Worm (Caenorhabditis elegans): ENCODE measurements around the gene srg-45.

Gene srg-45

ce11 chrV:12294091-12294490, 13.2 kb upstream of the srg-45 start:
- TF ChIP-seq atf-7 (tag; optimal IDR thresholded peaks at IDR 0.05) = no peak
- no peak for TF ChIP-seq somi-1 (GFP tag; optimal IDR thresholded peaks at IDR 0.05)
- TF ChIP-seq D2030.7 (GFP tag; IDR thresholded peaks at IDR 0.05) = no peak
- no peak for TF ChIP-seq mcd-1 (GFP tag; IDR thresholded peaks at IDR 0.05)
- TF ChIP-seq T07F8.4 (tag; optimal IDR thresholded peaks at IDR 0.05) = no peak
- no peak for TF ChIP-seq madf-10 (tag; optimal IDR thresholded peaks at IDR 0.05)
- TF ChIP-seq hlh-12 (tag; optimal IDR thresholded peaks at IDR 0.05) = no peak
- TF ChIP-seq cebp-2 (GFP tag; IDR thresholded peaks at IDR 0.05) = no peak
- TF ChIP-seq B0035.1 (tag; optimal IDR thresholded peaks at IDR 0.05) = no peak
- TF ChIP-seq cebp-1 (GFP tag; IDR thresholded peaks at IDR 0.05) = no peak
- no peak for TF ChIP-seq cebp-1 (tag; optimal IDR thresholded peaks at IDR 0.05)
- no peak for TF ChIP-seq aptf-2 (GFP tag; conservative IDR thresholded peaks at IDR 0.05)
- no peak for TF ChIP-seq ztf-18 (tag; optimal IDR thresholded peaks at IDR 0.05)

- TF ChIP-seq madf-8 (GFP tag; conservative IDR thresholded peaks at IDR 0.05) (no peak), Y53G8AR.9 (GFP tag; conservative IDR thresholded peaks at IDR 0.05) (no peak), lag-1 (GFP tag; IDR thresholded peaks at IDR 0.05) (no peak), hrde-1 (tag; optimal IDR thresholded peaks at IDR 0.05; ENCODE audit: borderline replicate concordance) (no peak), B0336.3 (GFP tag; IDR thresholded peaks at IDR 0.05) (no peak), aptf-3 (GFP tag; IDR thresholded peaks at IDR 0.05) (no peak), Y53F4B.3 (GFP tag; IDR thresholded peaks at IDR 0.05) (no peak), madf-3 (GFP tag; IDR thresholded peaks at IDR 0.05) (no peak), nhr-179 (tag; optimal IDR thresholded peaks at IDR 0.05) (no peak), die-1 (tag; optimal IDR thresholded peaks at IDR 0.05) (no peak), tlf-1 (GFP tag; optimal IDR thresholded peaks at IDR 0.05) (no peak), F33H1.4 (GFP tag; IDR thresholded peaks at IDR 0.05) (no peak), rpc-1 (optimal IDR thresholded peaks at IDR 0.05) (no peak), rpc-1 (tag; optimal IDR thresholded peaks at IDR 0.05) (no peak), K12H6.12 (tag; optimal IDR thresholded peaks at IDR 0.05) (no peak), ztf-22 (GFP tag; optimal IDR thresholded peaks at IDR 0.05) (no peak), ccch-3 (GFP tag; optimal IDR thresholded peaks at IDR 0.05) (no peak), nfyb-1 (GFP tag; IDR thresholded peaks at IDR 0.05) (no peak), ztf-3 (GFP tag; optimal IDR thresholded peaks at IDR 0.05) (no peak)
These were observed 12.3 kb upstream of the srg-45 start for ce11 chrV:12295015-12295414.

DNA sequence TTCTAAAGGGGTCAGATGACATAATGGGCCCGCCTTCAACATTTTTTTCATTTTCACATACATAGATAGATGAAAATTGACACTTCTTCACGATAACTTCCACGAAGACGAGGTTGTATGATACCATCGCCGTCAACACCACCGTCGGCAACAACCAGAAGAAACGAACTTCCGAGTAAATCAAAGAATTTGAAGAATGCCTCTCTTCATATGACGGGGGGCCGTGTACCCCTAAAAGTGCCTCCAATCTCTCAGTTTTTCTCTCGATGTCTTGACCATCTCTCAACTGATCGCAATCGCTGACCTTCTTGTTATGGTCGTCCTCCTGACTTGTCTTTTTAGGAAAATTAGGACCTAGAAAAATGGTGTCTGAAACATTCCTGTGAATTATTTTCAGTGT, 11.8 kb upstream of the srg-45 start:
- TF ChIP-seq F22D6.2 (tag; optimal IDR thresholded peaks at IDR 0.05) (no peak), Y56A3A.18 (GFP tag; IDR thresholded peaks at IDR 0.05) (no peak), aptf-2 (GFP tag; conservative IDR thresholded peaks at IDR 0.05) (no peak), ccch-3 (GFP tag; optimal IDR thresholded peaks at IDR 0.05) (no peak), attf-3 (GFP tag; conservative IDR thresholded peaks at IDR 0.05) (no peak), snpc-1.1 (tag; optimal IDR thresholded peaks at IDR 0.05; ENCODE audit: insufficient read depth) (no peak), madf-8 (GFP tag; conservative IDR thresholded peaks at IDR 0.05) (no peak), hsf-1 (GFP tag; IDR thresholded peaks at IDR 0.05) (no peak), K12H6.12 (tag; optimal IDR thresholded peaks at IDR 0.05) (no peak), K11D2.4 (GFP tag; IDR thresholded peaks at IDR 0.05) (no peak), sea-2 (GFP tag; IDR thresholded peaks at IDR 0.05) (no peak), F57C9.4 (tag; optimal IDR thresholded peaks at IDR 0.05) (no peak), nhr-120 (GFP tag; IDR thresholded peaks at IDR 0.05) (no peak)

Measured in whole organism, young adult.